Worm (Caenorhabditis elegans) whole organism, L4 larva: ENCODE measurements around the gene txdc-12.2.

ENCODE experiments used
- F10B5.3 ChIP-seq: sonication (generic microtip); optimal IDR thresholded peaks from 2 replicates; lab custom pipeline; 2016; ENCODE audit warnings: mild to moderate bottlenecking, missing genetic modification characterization, missing compliant biosample characterization
- R02D3.7 ChIP-seq: fragments of 150-350 bp; sonication (generic microtip); optimal IDR thresholded peaks from 3 replicates; lab custom pipeline; 2014; ENCODE audit warnings: missing biosample characterization, missing genetic modification characterization
- Y105C5A.15 ChIP-seq: fragments of 200-800 bp; sonication (Bioruptor generic); IDR thresholded peaks from 2 replicates; pipeline ENCODE4 v1.3.6; 2022; ENCODE audit warnings: missing genetic modification characterization, missing compliant biosample characterization
- Y75B8A.6 ChIP-seq: fragments of 200-800 bp; sonication (Bioruptor generic); IDR thresholded peaks from 2 replicates; pipeline ENCODE4 v1.3.6; 2022; ENCODE audit warnings: missing genetic modification reagents, missing genetic modification characterization, missing compliant biosample characterization
- ZK337.2 ChIP-seq: fragments of 200-800 bp; sonication (Bioruptor generic); IDR thresholded peaks from 2 replicates; pipeline ENCODE4 v1.3.6; 2022; ENCODE audit warnings: missing genetic modification reagents, missing genetic modification characterization, missing compliant biosample characterization
- ZK546.5 ChIP-seq, 2 experiments: sonication (generic microtip); optimal IDR thresholded peaks; 2 replicates each; lab custom pipeline; 2017; ENCODE audit warnings: missing biosample characterization in 2 of 2, missing genetic modification characterization in 2 of 2
- aha-1 ChIP-seq: fragments of 150-350 bp; peaks from one replicate; lab custom pipeline; 2014; ENCODE audit warnings: missing biosample characterization, missing genetic modification characterization
- aly-2 ChIP-seq: sonication (generic microtip); optimal IDR thresholded peaks from 2 replicates; lab custom pipeline; 2018; ENCODE audit warnings: missing biosample characterization, missing genetic modification characterization
- ama-1 ChIP-seq: fragments of 150-350 bp; optimal IDR thresholded peaks from 2 replicates; lab custom pipeline; 2014; ENCODE audit warnings: inconsistent platforms, mixed read lengths
- attf-4 ChIP-seq: sonication (generic microtip); optimal IDR thresholded peaks from 3 replicates; lab custom pipeline; 2017; ENCODE audit warnings: missing biosample characterization, missing genetic modification characterization
- ceh-28 ChIP-seq: fragments of 150-350 bp; optimal IDR thresholded peaks from 2 replicates; lab custom pipeline; 2014; ENCODE audit warnings: missing biosample characterization, missing genetic modification reagents, missing genetic modification characterization
- ces-1 ChIP-seq: fragments of 150-350 bp; sonication (generic microtip); optimal IDR thresholded peaks from 4 replicates; lab custom pipeline; 2014; ENCODE audit warnings: missing biosample characterization, missing genetic modification reagents, missing genetic modification characterization
- cey-2 ChIP-seq: sonication (generic microtip); optimal IDR thresholded peaks from 3 replicates; lab custom pipeline; 2017; ENCODE audit warnings: missing genetic modification characterization, mild to moderate bottlenecking, missing compliant biosample characterization, antibody characterized with exemption, borderline replicate concordance; ENCODE audit not compliant: insufficient read depth
- daf-12 ChIP-seq: fragments of 150-350 bp; optimal IDR thresholded peaks from 2 replicates; lab custom pipeline; 2014; ENCODE audit warnings: missing biosample characterization, missing genetic modification reagents, missing genetic modification characterization
- daf-16 ChIP-seq, 3 experiments: sonication (generic microtip); optimal IDR thresholded peaks; 2 replicates each; lab custom pipeline; 2016 to 2017; ENCODE audit warnings: missing genetic modification characterization in 3 of 3, missing genetic modification reagents in 3 of 3, mild to moderate bottlenecking in 2 of 3, missing compliant biosample characterization in 2 of 3, missing biosample characterization in 1 of 3, moderate library complexity in 1 of 3
- daf-19 ChIP-seq: fragments of 200-800 bp; sonication (Bioruptor generic); conservative IDR thresholded peaks from 2 replicates; pipeline ENCODE4 v1.3.6; 2022; ENCODE audit warnings: missing genetic modification characterization, missing compliant biosample characterization
- daf-8 ChIP-seq: fragments of 200-800 bp; sonication (Bioruptor generic); IDR thresholded peaks from 2 replicates; pipeline ENCODE4 v1.3.6; 2022; ENCODE audit warnings: missing genetic modification characterization, missing compliant biosample characterization
- dmd-9 ChIP-seq: fragments of 200-800 bp; sonication (Bioruptor generic); IDR thresholded peaks from 2 replicates; pipeline ENCODE4 v1.3.6; 2022; ENCODE audit warnings: missing genetic modification reagents, missing genetic modification characterization, missing compliant biosample characterization
- egl-27 ChIP-seq: sonication (generic microtip); optimal IDR thresholded peaks from 3 replicates; lab custom pipeline; 2017; ENCODE audit warnings: missing biosample characterization, missing genetic modification reagents, missing genetic modification characterization
- fkh-10 ChIP-seq: fragments of 150-350 bp; optimal IDR thresholded peaks from 2 replicates; lab custom pipeline; 2014; ENCODE audit warnings: missing biosample characterization, missing genetic modification reagents, missing genetic modification characterization
- hif-1 ChIP-seq, 2 experiments: sonication (generic microtip); optimal IDR thresholded peaks; 2 replicates each; lab custom pipeline; 2016 to 2017; ENCODE audit warnings: missing compliant biosample characterization in 2 of 2, missing genetic modification characterization in 2 of 2, missing genetic modification reagents in 2 of 2, missing genotype in 2 of 2, mild to moderate bottlenecking in 1 of 2
- hlh-11 ChIP-seq: fragments of 200-800 bp; sonication (Bioruptor generic); optimal IDR thresholded peaks from 2 replicates; lab custom pipeline; 2018; ENCODE audit warnings: mild to moderate bottlenecking, missing genetic modification characterization, missing compliant biosample characterization
- hmg-1.1 ChIP-seq: fragments of 200-800 bp; sonication (Bioruptor generic); IDR thresholded peaks from 2 replicates; pipeline ENCODE4 v1.3.6; 2022; ENCODE audit warnings: missing genetic modification reagents, missing genetic modification characterization, missing compliant biosample characterization
- jun-1 ChIP-seq: fragments of 150-350 bp; optimal IDR thresholded peaks from 2 replicates; lab custom pipeline; 2014; ENCODE audit warnings: missing biosample characterization, missing genetic modification reagents, missing genetic modification characterization
- lim-7 ChIP-seq: fragments of 200-800 bp; sonication (Bioruptor generic); IDR thresholded peaks from 2 replicates; pipeline ENCODE4 v1.3.6; 2022; ENCODE audit warnings: missing genetic modification characterization, missing compliant biosample characterization
- lin-13 ChIP-seq: fragments of 150-350 bp; optimal IDR thresholded peaks from 2 replicates; lab custom pipeline; 2014; ENCODE audit warnings: missing biosample characterization, missing genetic modification reagents, missing genetic modification characterization
- lin-29 ChIP-seq: fragments of 200-800 bp; sonication (Bioruptor generic); IDR thresholded peaks from 2 replicates; pipeline ENCODE4 v1.3.6; 2022; ENCODE audit warnings: missing genetic modification reagents, missing genetic modification characterization, missing compliant biosample characterization
- lin-38 ChIP-seq: fragments of 200-800 bp; sonication (Bioruptor generic); IDR thresholded peaks from 2 replicates; pipeline ENCODE4 v1.3.6; 2022; ENCODE audit warnings: missing genetic modification reagents, missing genetic modification characterization, missing compliant biosample characterization
- lin-39 ChIP-seq: fragments of 150-350 bp; optimal IDR thresholded peaks from 2 replicates; lab custom pipeline; 2014; ENCODE audit warnings: missing biosample characterization, missing genetic modification reagents, missing genetic modification characterization
- lsy-2 ChIP-seq, 2 experiments: fragments of 150-350 bp in 1 of 2; sonication (generic microtip) in 1 of 2; optimal IDR thresholded peaks; 2 replicates each; lab custom pipeline; 2014 to 2017; ENCODE audit warnings: missing biosample characterization in 2 of 2, missing genetic modification characterization in 2 of 2
- madf-5 ChIP-seq, 2 experiments: fragments of 200-800 bp; sonication (Bioruptor generic); IDR thresholded peaks; 2 replicates each; pipeline ENCODE4 v1.3.6; 2022; ENCODE audit warnings: missing compliant biosample characterization in 2 of 2, missing genetic modification characterization in 2 of 2
- madf-9 ChIP-seq: fragments of 200-800 bp; sonication (Bioruptor generic); conservative IDR thresholded peaks from 2 replicates; pipeline ENCODE4 v1.3.6; 2022; ENCODE audit warnings: missing genetic modification reagents, missing genetic modification characterization, missing compliant biosample characterization
- mep-1 ChIP-seq: fragments of 150-350 bp; sonication (generic microtip); optimal IDR thresholded peaks from 3 replicates; lab custom pipeline; 2014; ENCODE audit warnings: missing biosample characterization, missing genetic modification characterization
- mxl-2 ChIP-seq: fragments of 200-800 bp; sonication (Bioruptor generic); conservative IDR thresholded peaks from 2 replicates; pipeline ENCODE4 v1.3.6; 2022; ENCODE audit warnings: missing genetic modification reagents, missing genetic modification characterization, missing compliant biosample characterization
- nhr-102 ChIP-seq: sonication (generic microtip); optimal IDR thresholded peaks from 2 replicates; lab custom pipeline; 2016; ENCODE audit warnings: mild to moderate bottlenecking, missing genetic modification characterization, moderate library complexity, missing compliant biosample characterization
- nhr-11 ChIP-seq: fragments of 150-350 bp; optimal IDR thresholded peaks from 2 replicates; lab custom pipeline; 2014; ENCODE audit warnings: missing biosample characterization, missing genetic modification characterization
- nhr-111 ChIP-seq: fragments of 200-800 bp; sonication (Bioruptor generic); optimal IDR thresholded peaks from 2 replicates; lab custom pipeline; 2018; ENCODE audit warnings: mild to moderate bottlenecking, missing genetic modification characterization, missing compliant biosample characterization
- nhr-25 ChIP-seq: sonication (generic microtip); optimal IDR thresholded peaks from 2 replicates; lab custom pipeline; 2017; ENCODE audit warnings: missing genetic modification characterization, mild to moderate bottlenecking, missing compliant biosample characterization, antibody characterized with exemption, moderate library complexity, borderline replicate concordance; ENCODE audit not compliant: insufficient read depth
- nhr-42 ChIP-seq: fragments of 200-800 bp; sonication (Bioruptor generic); IDR thresholded peaks from 2 replicates; pipeline ENCODE4 v1.3.6; 2022; ENCODE audit warnings: missing genetic modification characterization, missing compliant biosample characterization
- nhr-48 ChIP-seq: sonication (generic microtip); optimal IDR thresholded peaks from 2 replicates; lab custom pipeline; 2016; ENCODE audit warnings: mild to moderate bottlenecking, missing genetic modification characterization, missing compliant biosample characterization
- nhr-6 ChIP-seq: fragments of 150-350 bp; optimal IDR thresholded peaks from 2 replicates; lab custom pipeline; 2014; ENCODE audit warnings: missing biosample characterization, missing genetic modification characterization
- nhr-76 ChIP-seq: fragments of 150-350 bp; optimal IDR thresholded peaks from 2 replicates; lab custom pipeline; 2014; ENCODE audit warnings: missing biosample characterization, missing genetic modification characterization
- rbr-2 ChIP-seq: sonication (generic microtip); optimal IDR thresholded peaks from 2 replicates; lab custom pipeline; 2016; ENCODE audit warnings: missing genotype, missing genetic modification characterization, missing compliant biosample characterization
- saeg-2 ChIP-seq: fragments of 200-800 bp; sonication (Bioruptor generic); IDR thresholded peaks from 2 replicates; pipeline ENCODE4 v1.3.6; 2022; ENCODE audit warnings: missing genetic modification reagents, missing genetic modification characterization, missing compliant biosample characterization
- set-16 ChIP-seq: fragments of 200-800 bp; sonication (Bioruptor generic); IDR thresholded peaks from 2 replicates; pipeline ENCODE4 v1.3.6; 2022; ENCODE audit warnings: missing genetic modification reagents, missing genetic modification characterization, missing compliant biosample characterization
- skn-1 ChIP-seq: fragments of 150-350 bp; optimal IDR thresholded peaks from 2 replicates; lab custom pipeline; 2014; ENCODE audit warnings: missing biosample characterization, missing genetic modification characterization
- snpc-1.2 ChIP-seq: fragments of 200-800 bp; sonication (Bioruptor generic); IDR thresholded peaks from 2 replicates; pipeline ENCODE4 v1.3.6; 2022; ENCODE audit warnings: missing genetic modification reagents, missing genetic modification characterization, missing compliant biosample characterization
- spr-3 ChIP-seq: fragments of 200-800 bp; sonication (Bioruptor generic); optimal IDR thresholded peaks from 2 replicates; lab custom pipeline; 2018; ENCODE audit warnings: mild to moderate bottlenecking, missing genetic modification characterization, missing compliant biosample characterization
- tra-1 ChIP-seq: fragments of 200-800 bp; sonication (Bioruptor generic); IDR thresholded peaks from 2 replicates; pipeline ENCODE4 v1.3.6; 2022; ENCODE audit warnings: missing genetic modification reagents, missing genetic modification characterization, missing compliant biosample characterization
- vab-7 ChIP-seq: fragments of 200-800 bp; sonication (Bioruptor generic); IDR thresholded peaks from 2 replicates; pipeline ENCODE4 v1.3.6; 2022; ENCODE audit warnings: missing genetic modification reagents, missing genetic modification characterization, missing compliant biosample characterization
- zip-2 ChIP-seq: fragments of 150-350 bp; optimal IDR thresholded peaks from 2 replicates; lab custom pipeline; 2014; ENCODE audit warnings: missing biosample characterization, missing genetic modification characterization
- ztf-11 ChIP-seq: fragments of 150-350 bp; optimal IDR thresholded peaks from 2 replicates; lab custom pipeline; 2014; ENCODE audit warnings: missing biosample characterization, missing genetic modification characterization

txdc-12.2 gene

ce11 chrX:2090493-2090892 is 16.2 kb downstream of the txdc-12.2 start (continued):
- no peak for TF ChIP-seq rbr-2 (tag; lab: Kevin White, UChicago)
- TF ChIP-seq aha-1 (tag; lab: Kevin White, UChicago): peak; percentile 91
- no peak for TF ChIP-seq skn-1 (tag; lab: Kevin White, UChicago)
- TF ChIP-seq mep-1: peak; percentile 58
- TF ChIP-seq cey-2 (tag; lab: Kevin White, UChicago): no peak
- no peak for TF ChIP-seq snpc-1.2 (GFP tag; lab: Robert Waterston, UW)
- TF ChIP-seq R02D3.7: no peak
- TF ChIP-seq egl-27 (tag; lab: Kevin White, UChicago): no peak
- no peak for TF ChIP-seq ces-1 (GFP tag; lab: Kevin White, UChicago)
- no peak for TF ChIP-seq lin-39 (tag; lab: Kevin White, UChicago)
- no peak for TF ChIP-seq lin-29 (GFP tag; lab: Robert Waterston, UW)
- no peak for TF ChIP-seq daf-12
- no peak for TF ChIP-seq madf-9
- TF ChIP-seq aly-2 (tag; lab: Kevin White, UChicago): no peak
- no peak for TF ChIP-seq vab-7
- no peak for TF ChIP-seq nhr-11
- no peak for TF ChIP-seq ZK337.2 (GFP tag; lab: Robert Waterston, UW)
- no peak for TF ChIP-seq ztf-11 (tag; lab: Kevin White, UChicago)
- TF ChIP-seq ZK546.5 (tag; optimal IDR thresholded peaks at IDR 0.05; lab: Kevin White, UChicago): no peak
- TF ChIP-seq ceh-28 (tag; lab: Kevin White, UChicago): no peak
- no peak for TF ChIP-seq Y75B8A.6 (GFP tag; lab: Robert Waterston, UW)
- no peak for TF ChIP-seq nhr-111 (GFP tag; lab: Kevin White, UChicago)
- no peak for TF ChIP-seq daf-16 (GFP tag; optimal IDR thresholded peaks at IDR 0.05; lab: Kevin White, UChicago)
- peak; percentile 94 for TF ChIP-seq daf-16 (tag; optimal IDR thresholded peaks at IDR 0.05; lab: Kevin White, UChicago)
- no peak for TF ChIP-seq hmg-1.1 (GFP tag; lab: Robert Waterston, UW)
- no peak for TF ChIP-seq set-16 (GFP tag; lab: Robert Waterston, UW)
- no peak for TF ChIP-seq daf-8
- TF ChIP-seq spr-3 (GFP tag; lab: Kevin White, UChicago): no peak
- no peak for TF ChIP-seq nhr-48
- no peak for TF ChIP-seq daf-19 (GFP tag; lab: Robert Waterston, UW)
- peak; percentile 68 for TF ChIP-seq hlh-11
- no peak for TF ChIP-seq nhr-102 (tag; lab: Kevin White, UChicago)
- no peak for TF ChIP-seq jun-1 (tag; lab: Kevin White, UChicago)
- no peak for TF ChIP-seq lin-13
- no peak for TF ChIP-seq ama-1 (lab: Kevin White, UChicago)
- no peak for TF ChIP-seq F10B5.3 (tag; lab: Kevin White, UChicago)
- TF ChIP-seq saeg-2: no peak
- TF ChIP-seq lin-38 (GFP tag; lab: Robert Waterston, UW): no peak
- TF ChIP-seq attf-4 (tag; lab: Kevin White, UChicago): no peak
- TF ChIP-seq madf-5 (GFP tag; IDR thresholded peaks at IDR 0.05; lab: Robert Waterston, UW): no peak
- TF ChIP-seq zip-2 (tag; lab: Kevin White, UChicago): no peak
- 0 out of 2 replicates have a peak, but pooled peaks have one; percentile 32 for TF ChIP-seq tra-1 (GFP tag; lab: Robert Waterston, UW)
- no peak for TF ChIP-seq Y105C5A.15 (GFP tag; lab: Robert Waterston, UW)
- TF ChIP-seq dmd-9: no peak
- TF ChIP-seq nhr-6 (tag; lab: Kevin White, UChicago): no peak
- no peak for TF ChIP-seq nhr-76 (tag; lab: Kevin White, UChicago)
- no peak for TF ChIP-seq fkh-10
- TF ChIP-seq hif-1 (tag; optimal IDR thresholded peaks at IDR 0.05; lab: Kevin White, UChicago): no peak
- TF ChIP-seq nhr-42 (GFP tag; lab: Robert Waterston, UW): no peak
- no peak for TF ChIP-seq lim-7 (GFP tag; lab: Robert Waterston, UW)
- no peak for TF ChIP-seq nhr-25 (tag; lab: Kevin White, UChicago)
- no peak for TF ChIP-seq mxl-2
- no peak for TF ChIP-seq lsy-2 (tag; optimal IDR thresholded peaks at IDR 0.05; lab: Kevin White, UChicago)
